Worm (Caenorhabditis elegans) whole organism, L2 larva: Measurements from ENCODE around the gene W09H1.3.

Experiments used
- ama-1 ChIP-seq: fragments of 150-350 bp; optimal IDR thresholded peaks from 2 replicates; lab custom pipeline; 2018; ENCODE audit warnings: inconsistent platforms
- elt-1 ChIP-seq: fragments of 150-350 bp; optimal IDR thresholded peaks from 2 replicates; lab custom pipeline; 2014; ENCODE audit warnings: missing biosample characterization, missing genetic modification characterization
- nhr-77 ChIP-seq: fragments of 150-350 bp; optimal IDR thresholded peaks from 2 replicates; lab custom pipeline; 2014; ENCODE audit warnings: missing biosample characterization, missing genetic modification characterization
- unc-39 ChIP-seq: fragments of 150-350 bp; optimal IDR thresholded peaks from 2 replicates; lab custom pipeline; 2014; ENCODE audit warnings: missing biosample characterization, missing genetic modification characterization

DNA sequence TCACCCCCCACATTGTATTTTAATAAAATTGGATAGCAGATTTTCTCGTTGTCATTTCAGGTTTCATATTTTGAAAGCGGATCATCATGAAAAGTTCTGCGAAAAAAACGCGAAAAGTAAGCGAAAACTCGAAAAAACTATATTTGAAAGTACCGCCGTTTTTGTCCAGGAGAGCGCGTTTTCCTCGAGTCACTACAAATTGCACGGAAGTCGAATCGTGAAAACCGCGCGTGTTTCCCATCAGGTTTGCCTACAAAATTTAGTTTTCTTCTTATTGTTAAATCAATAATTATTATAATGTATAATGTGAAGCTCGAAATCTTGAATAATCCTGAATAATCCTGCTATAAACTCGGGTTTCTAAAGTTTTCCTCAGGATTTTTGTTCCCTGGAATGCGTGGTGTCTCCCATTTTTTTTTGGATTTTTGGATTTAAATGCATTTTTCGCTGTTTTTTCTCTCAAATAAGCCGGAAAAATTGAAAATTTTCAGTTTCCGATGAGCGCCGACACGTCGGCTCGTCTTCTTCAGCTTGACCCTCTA is 15.5 kb downstream of the W09H1.3 start, which contains the start of gene btf-1:
- TF ChIP-seq nhr-77 (tag; lab: Kevin White, UChicago): peak; percentile 54
- TF ChIP-seq ama-1 (lab: Kevin White, UChicago): peak; percentile 80
- TF ChIP-seq elt-1 (tag; lab: Kevin White, UChicago): no peak
- no peak for TF ChIP-seq unc-39 (tag; lab: Kevin White, UChicago)
